Worm (Caenorhabditis elegans) whole organism, L3 larva: ENCODE results near the gene nhr-71.
A peak's percentile ranks its signal among the peaks of the same experiment; 100 is the strongest.

ENCODE experiments used
- ZK546.5 ChIP-seq: sonication (generic microtip); optimal IDR thresholded peaks from 2 replicates; lab custom pipeline; 2017; ENCODE audit warnings: missing biosample characterization, missing genetic modification characterization
- aly-2 ChIP-seq: fragments of 150-350 bp; optimal IDR thresholded peaks from 2 replicates; lab custom pipeline; 2014; ENCODE audit warnings: missing biosample characterization, missing genetic modification characterization
- ama-1 ChIP-seq: fragments of 150-350 bp; optimal IDR thresholded peaks from 2 replicates; lab custom pipeline; 2018
- ceh-28 ChIP-seq: fragments of 150-350 bp; optimal IDR thresholded peaks from 2 replicates; lab custom pipeline; 2014; ENCODE audit warnings: missing biosample characterization, missing genetic modification reagents, missing genetic modification characterization
- daf-12 ChIP-seq: fragments of 150-350 bp; optimal IDR thresholded peaks from 2 replicates; lab custom pipeline; 2014; ENCODE audit warnings: missing biosample characterization, missing genetic modification reagents, missing genetic modification characterization
- egl-5 ChIP-seq: fragments of 150-350 bp; optimal IDR thresholded peaks from 2 replicates; lab custom pipeline; 2017; ENCODE audit warnings: missing biosample characterization, missing genetic modification reagents, missing genetic modification characterization, inconsistent platforms
- elt-2 ChIP-seq: sonication (generic microtip); optimal IDR thresholded peaks from 2 replicates; lab custom pipeline; 2016; ENCODE audit warnings: missing genetic modification reagents, mild to moderate bottlenecking, missing genetic modification characterization, missing compliant biosample characterization
- elt-3 ChIP-seq, 3 experiments: fragments of 150-350 bp in 1 of 3; sonication (generic microtip) in 2 of 3; optimal IDR thresholded peaks; 2 replicates in 2 of 3; 4 replicates in 1 of 3; lab custom pipeline; 2014 to 2017; ENCODE audit warnings: missing biosample characterization in 3 of 3, missing genetic modification characterization in 3 of 3
- eor-1 ChIP-seq, 2 experiments: fragments of 150-350 bp; optimal IDR thresholded peaks; 2 replicates each; lab custom pipeline; 2014 to 2018; ENCODE audit warnings: missing biosample characterization in 2 of 2, missing genetic modification characterization in 2 of 2
- fkh-10 ChIP-seq: sonication (generic microtip); optimal IDR thresholded peaks from 2 replicates; lab custom pipeline; 2017; ENCODE audit warnings: missing biosample characterization, missing genetic modification reagents, missing genetic modification characterization
- fkh-2 ChIP-seq: fragments of 150-350 bp; optimal IDR thresholded peaks from 2 replicates; lab custom pipeline; 2014; ENCODE audit warnings: missing biosample characterization, missing genetic modification reagents, missing genetic modification characterization
- fos-1 ChIP-seq: fragments of 150-350 bp; optimal IDR thresholded peaks from 2 replicates; lab custom pipeline; 2014; ENCODE audit warnings: missing biosample characterization, missing genetic modification characterization
- hmg-11 ChIP-seq: sonication (generic microtip); optimal IDR thresholded peaks from 2 replicates; lab custom pipeline; 2016; ENCODE audit warnings: missing genetic modification characterization, missing compliant biosample characterization
- lin-15B ChIP-seq: fragments of 150-350 bp; optimal IDR thresholded peaks from 2 replicates; lab custom pipeline; 2014; ENCODE audit warnings: missing biosample characterization, missing genetic modification characterization
- lsy-12 ChIP-seq: sonication (generic microtip); optimal IDR thresholded peaks from 2 replicates; lab custom pipeline; 2016; ENCODE audit warnings: mild to moderate bottlenecking, missing genetic modification characterization, missing compliant biosample characterization
- mdl-1 ChIP-seq: fragments of 150-350 bp; optimal IDR thresholded peaks from 2 replicates; lab custom pipeline; 2014; ENCODE audit warnings: missing biosample characterization, missing genetic modification characterization
- nfya-1 ChIP-seq: sonication (generic microtip); optimal IDR thresholded peaks from 2 replicates; lab custom pipeline; 2017; ENCODE audit warnings: missing genetic modification characterization, mild to moderate bottlenecking, missing compliant biosample characterization, antibody characterized with exemption, moderate library complexity; ENCODE audit not compliant: insufficient read depth
- nhr-11 ChIP-seq: fragments of 150-350 bp; optimal IDR thresholded peaks from 2 replicates; lab custom pipeline; 2014; ENCODE audit warnings: missing biosample characterization, missing genetic modification characterization
- nhr-12 ChIP-seq: fragments of 150-350 bp; optimal IDR thresholded peaks from 2 replicates; lab custom pipeline; 2014; ENCODE audit warnings: missing biosample characterization, missing genetic modification characterization
- nhr-23 ChIP-seq: fragments of 150-350 bp; optimal IDR thresholded peaks from 2 replicates; lab custom pipeline; 2014; ENCODE audit warnings: missing biosample characterization, missing genetic modification reagents, missing genetic modification characterization
- nhr-25 ChIP-seq: sonication (generic microtip); optimal IDR thresholded peaks from 2 replicates; lab custom pipeline; 2017; ENCODE audit warnings: missing biosample characterization, missing genetic modification characterization
- nhr-28 ChIP-seq: fragments of 150-350 bp; optimal IDR thresholded peaks from 2 replicates; lab custom pipeline; 2014; ENCODE audit warnings: missing biosample characterization, missing genetic modification characterization
- nhr-43 ChIP-seq: sonication (generic microtip); optimal IDR thresholded peaks from 2 replicates; lab custom pipeline; 2016; ENCODE audit warnings: mild to moderate bottlenecking, missing genetic modification characterization, missing compliant biosample characterization; ENCODE audit not compliant: poor library complexity, severe bottlenecking
- nhr-67 ChIP-seq: fragments of 150-350 bp; optimal IDR thresholded peaks from 2 replicates; lab custom pipeline; 2014; ENCODE audit warnings: missing biosample characterization, missing genetic modification characterization
- pha-4 ChIP-seq: fragments of 150-350 bp; optimal IDR thresholded peaks from 2 replicates; lab custom pipeline; 2014; ENCODE audit warnings: missing biosample characterization, missing genetic modification reagents, missing genetic modification characterization
- pqm-1 ChIP-seq: fragments of 150-350 bp; optimal IDR thresholded peaks from 2 replicates; lab custom pipeline; 2017; ENCODE audit warnings: missing biosample characterization, missing genetic modification characterization, inconsistent platforms
- sea-2 ChIP-seq: fragments of 150-350 bp; sonication (generic microtip); optimal IDR thresholded peaks from 4 replicates; lab custom pipeline; 2014; ENCODE audit warnings: missing biosample characterization, missing genetic modification reagents, missing genetic modification characterization
- skn-1 ChIP-seq: fragments of 150-350 bp; optimal IDR thresholded peaks from 2 replicates; lab custom pipeline; 2014; ENCODE audit warnings: missing biosample characterization, missing genetic modification characterization
- snpc-4 ChIP-seq: fragments of 150-350 bp; optimal IDR thresholded peaks from 2 replicates; lab custom pipeline; 2014; ENCODE audit warnings: missing biosample characterization, missing genetic modification characterization
- tbx-2 ChIP-seq: sonication (generic microtip); optimal IDR thresholded peaks from 2 replicates; lab custom pipeline; 2016; ENCODE audit warnings: mild to moderate bottlenecking, missing genetic modification characterization, missing compliant biosample characterization
- unc-39 ChIP-seq: sonication (generic microtip); optimal IDR thresholded peaks from 4 replicates; lab custom pipeline; 2017; ENCODE audit warnings: missing biosample characterization, missing genetic modification characterization
- unc-62 ChIP-seq: fragments of 150-350 bp; sonication (generic microtip); optimal IDR thresholded peaks from 4 replicates; lab custom pipeline; 2014; ENCODE audit warnings: missing biosample characterization, missing genetic modification reagents, missing genetic modification characterization
- ztf-4 ChIP-seq: fragments of 150-350 bp; optimal IDR thresholded peaks from 2 replicates; lab custom pipeline; 2014; ENCODE audit warnings: missing biosample characterization, missing genetic modification characterization

Gene nhr-71

DNA sequence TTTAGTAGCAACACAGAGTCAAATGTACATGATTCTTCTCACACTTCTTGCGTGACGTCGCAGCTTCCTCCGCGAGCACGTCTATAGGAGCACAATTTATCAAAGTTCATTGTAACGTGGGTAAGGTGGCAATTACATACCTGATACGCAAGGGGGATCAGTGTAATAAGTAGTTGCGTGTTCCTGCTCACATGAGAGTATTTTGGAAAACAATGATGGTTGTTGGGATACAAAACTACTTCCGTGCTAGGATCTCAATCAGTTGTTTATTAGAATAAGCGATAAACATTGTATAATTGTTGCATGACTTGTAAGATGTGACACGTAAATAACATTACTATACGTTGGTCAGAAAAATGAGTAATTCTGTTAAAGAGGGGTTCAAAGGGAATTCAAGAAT is 34.1 kb upstream of the nhr-71 start:
- no peak for TF ChIP-seq nhr-11 (tag; lab: Kevin White, UChicago)
- TF ChIP-seq sea-2 (GFP tag; lab: Kevin White, UChicago): no peak
- peak; percentile 13 for TF ChIP-seq egl-5 (tag; lab: Kevin White, UChicago)
- no peak for TF ChIP-seq lin-15B (tag; lab: Kevin White, UChicago)

DNA sequence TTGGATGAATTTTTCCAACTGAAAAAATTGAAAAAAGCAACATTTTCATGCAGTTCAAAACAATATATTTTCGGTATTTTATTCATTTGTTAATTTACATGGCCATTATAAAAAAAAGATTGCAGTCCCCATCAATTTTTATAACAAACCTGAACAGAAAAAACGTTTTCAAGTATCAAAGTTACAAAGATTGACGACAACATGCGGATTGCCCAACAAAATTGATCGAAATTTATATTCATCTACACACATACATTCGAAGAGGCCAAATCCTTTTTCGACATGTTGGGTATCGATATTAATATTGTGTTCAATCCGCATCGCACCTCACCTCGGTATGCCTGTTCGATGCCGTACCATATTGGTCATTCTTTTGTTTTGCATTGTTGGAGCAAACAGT is 33.3 kb upstream of the nhr-71 start, which contains the start of gene K11E4.1:
TSS of gene K11E4.1 (plus strand) at position 301 of the 400 bp plus-strand sequence.
- no peak for TF ChIP-seq egl-5 (tag; lab: Kevin White, UChicago)
- TF ChIP-seq pha-4 (tag; lab: Kevin White, UChicago): no peak
- TF ChIP-seq unc-62 (GFP tag; lab: Kevin White, UChicago): no peak
- TF ChIP-seq hmg-11 (tag; lab: Kevin White, UChicago): no peak
- no peak for TF ChIP-seq nhr-11 (tag; lab: Kevin White, UChicago)
- no peak for TF ChIP-seq nhr-67 (tag; lab: Kevin White, UChicago)
- no peak for TF ChIP-seq eor-1 (tag; optimal IDR thresholded peaks at IDR 0.05; lab: Kevin White, UChicago)
- no peak for TF ChIP-seq skn-1
- no peak for TF ChIP-seq fkh-10 (GFP tag; lab: Kevin White, UChicago)
- TF ChIP-seq unc-39 (tag; lab: Kevin White, UChicago): no peak
- TF ChIP-seq nhr-12 (tag; lab: Kevin White, UChicago): no peak
- TF ChIP-seq nhr-23 (tag; lab: Kevin White, UChicago): no peak
- TF ChIP-seq ceh-28 (tag; lab: Kevin White, UChicago): no peak

- no peak for TF ChIP-seq egl-5 (tag; lab: Kevin White, UChicago)
- TF ChIP-seq elt-2: peak; percentile 11
- TF ChIP-seq, all 47 proteins: peak for 1
Observed at ce11 chrX:13714710-13715109, 32.4 kb upstream of the nhr-71 start.

ce11 chrX:13716313-13716712 is 30.8 kb upstream of the nhr-71 start:
- TF ChIP-seq pqm-1 (tag; lab: Kevin White, UChicago): peak; percentile 6
- peak; percentile 45 for TF ChIP-seq nhr-43 (tag; lab: Kevin White, UChicago)
- TF ChIP-seq snpc-4: no peak
- TF ChIP-seq tbx-2 (tag; lab: Kevin White, UChicago): no peak
- TF ChIP-seq nhr-25 (tag; lab: Kevin White, UChicago): no peak
- no peak for TF ChIP-seq sea-2 (GFP tag; lab: Kevin White, UChicago)
- TF ChIP-seq unc-62 (GFP tag; lab: Kevin White, UChicago): no peak
- TF ChIP-seq mdl-1 (tag; lab: Kevin White, UChicago): no peak
- TF ChIP-seq lsy-12 (tag; lab: Kevin White, UChicago): no peak
- TF ChIP-seq lin-15B (tag; lab: Kevin White, UChicago): no peak
- TF ChIP-seq pha-4 (tag; lab: Kevin White, UChicago): peak; percentile 8
- peak; percentile 38 for TF ChIP-seq elt-2
- TF ChIP-seq, all 47 proteins: peak for 4

- TF ChIP-seq fkh-10 (GFP tag; lab: Kevin White, UChicago) (no peak), aly-2 (tag; lab: Kevin White, UChicago) (no peak), lin-15B (tag; lab: Kevin White, UChicago) (no peak), fkh-2 (tag; lab: Kevin White, UChicago) (no peak), elt-3 (tag; optimal IDR thresholded peaks at IDR 0.05; lab: Kevin White, UChicago) (no peak), pha-4 (tag; lab: Kevin White, UChicago) (peak; percentile 10), egl-5 (tag; lab: Kevin White, UChicago) (no peak), ZK546.5 (tag; lab: Kevin White, UChicago) (no peak), ama-1 (lab: Kevin White, UChicago) (no peak), nhr-23 (tag; lab: Kevin White, UChicago) (no peak), daf-12 (tag; lab: Kevin White, UChicago) (no peak), nhr-43 (tag; lab: Kevin White, UChicago) (no peak), fos-1 (no peak), elt-2 (peak; percentile 19), nhr-67 (tag; lab: Kevin White, UChicago) (no peak), nhr-28 (tag; lab: Kevin White, UChicago) (no peak), sea-2 (GFP tag; lab: Kevin White, UChicago) (no peak), ztf-4 (tag; lab: Kevin White, UChicago) (no peak), lsy-12 (tag; lab: Kevin White, UChicago) (no peak), nfya-1 (tag; lab: Kevin White, UChicago) (peak; percentile 2), ceh-28 (tag; lab: Kevin White, UChicago) (no peak)
Observed at ce11 chrX:13717053-13717671, 30.0 kb upstream of the nhr-71 start, which contains the start of gene shc-3. Gene shc-3 (plus strand): TSS chrX:13717536.
